Worm (Caenorhabditis elegans) whole organism, L1 larva: ENCODE measurements around the gene Y116A8A.4.
"Not testable (repeated sequence)": the region's sequence is repeated elsewhere in the genome, so short reads cannot be mapped to it uniquely, and the experiment has no call there.

Experiments
- C16A3.4 ChIP-seq: fragments of 150-350 bp; optimal IDR thresholded peaks from 2 replicates; lab custom pipeline; 2014; ENCODE audit warnings: missing biosample characterization, missing genetic modification characterization
- F16B12.6 ChIP-seq: fragments of 150-350 bp; optimal IDR thresholded peaks from 2 replicates; lab custom pipeline; 2014; ENCODE audit warnings: missing biosample characterization, missing genetic modification characterization
- ama-1 ChIP-seq: fragments of 150-350 bp; optimal IDR thresholded peaks from 2 replicates; lab custom pipeline; 2014
- ceh-8 ChIP-seq: fragments of 200-800 bp; sonication (Bioruptor generic); optimal IDR thresholded peaks from 2 replicates; lab custom pipeline; 2018; ENCODE audit warnings: mild to moderate bottlenecking, missing genetic modification characterization, moderate library complexity, missing compliant biosample characterization
- ceh-88 ChIP-seq: fragments of 200-800 bp; sonication (Bioruptor generic); IDR thresholded peaks from 2 replicates; pipeline ENCODE4 v1.3.6; 2022; ENCODE audit warnings: missing genetic modification characterization, missing compliant biosample characterization
- ces-1 ChIP-seq: fragments of 150-350 bp; optimal IDR thresholded peaks from 2 replicates; lab custom pipeline; 2014; ENCODE audit warnings: missing biosample characterization, missing genetic modification reagents, missing genetic modification characterization
- dpl-1 ChIP-seq, 3 experiments: fragments of 150-350 bp in 2 of 3; sonication (generic microtip) in 1 of 3; optimal IDR thresholded peaks; 2 replicates each; lab custom pipeline; 2014 to 2017; ENCODE audit warnings: missing biosample characterization in 3 of 3, missing genetic modification characterization in 3 of 3, missing genetic modification reagents in 3 of 3
- dsc-1 ChIP-seq: sonication (generic microtip); optimal IDR thresholded peaks from 2 replicates; lab custom pipeline; 2016; ENCODE audit warnings: mild to moderate bottlenecking, missing genetic modification characterization, missing compliant biosample characterization
- efl-1 ChIP-seq, 4 experiments: fragments of 150-350 bp; optimal IDR thresholded peaks in 3 of 4; peaks in 1 of 4; 1 replicate in 1 of 4; 2 replicates in 3 of 4; lab custom pipeline; 2014; ENCODE audit warnings: missing biosample characterization in 2 of 4, missing genetic modification characterization in 2 of 4, missing genetic modification reagents in 2 of 4
- fkh-4 ChIP-seq: sonication (generic microtip); optimal IDR thresholded peaks from 2 replicates; lab custom pipeline; 2016; ENCODE audit warnings: missing compliant biosample characterization, missing genetic modification characterization, borderline replicate concordance
- fkh-8 ChIP-seq: sonication (generic microtip); optimal IDR thresholded peaks from 2 replicates; lab custom pipeline; 2016; ENCODE audit warnings: mild to moderate bottlenecking, missing genetic modification characterization, missing compliant biosample characterization
- grh-1 ChIP-seq: fragments of 200-800 bp; sonication (Bioruptor generic); IDR thresholded peaks from 2 replicates; pipeline ENCODE4 v1.3.6; 2022; ENCODE audit warnings: missing genetic modification reagents, missing genetic modification characterization, missing compliant biosample characterization
- hlh-17 ChIP-seq: fragments of 200-800 bp; sonication (Bioruptor generic); optimal IDR thresholded peaks from 2 replicates; lab custom pipeline; 2018; ENCODE audit warnings: missing genetic modification characterization, mild to moderate bottlenecking, missing compliant biosample characterization, moderate library complexity, borderline replicate concordance
- hlh-4 ChIP-seq: sonication (generic microtip); optimal IDR thresholded peaks from 2 replicates; lab custom pipeline; 2016; ENCODE audit warnings: mild to moderate bottlenecking, missing genetic modification characterization, missing compliant biosample characterization
- isw-1 ChIP-seq: fragments of 200-800 bp; sonication (Bioruptor generic); IDR thresholded peaks from 2 replicates; pipeline ENCODE4 v1.3.6; 2022; ENCODE audit warnings: missing genetic modification characterization, missing compliant biosample characterization
- jun-1 ChIP-seq: fragments of 150-350 bp; optimal IDR thresholded peaks from 2 replicates; lab custom pipeline; 2014; ENCODE audit warnings: missing biosample characterization, missing genetic modification reagents, missing genetic modification characterization
- lin-14 ChIP-seq: fragments of 200-800 bp; sonication (Bioruptor generic); optimal IDR thresholded peaks from 2 replicates; lab custom pipeline; 2018; ENCODE audit warnings: mild to moderate bottlenecking, missing genetic modification characterization, moderate library complexity, missing compliant biosample characterization
- lin-35 ChIP-seq, 2 experiments: fragments of 150-350 bp; optimal IDR thresholded peaks; 2 replicates each; lab custom pipeline; 2014; ENCODE audit warnings: missing biosample characterization in 2 of 2, missing genetic modification characterization in 2 of 2, missing genetic modification reagents in 2 of 2
- lsy-2 ChIP-seq, 2 experiments: fragments of 150-350 bp; optimal IDR thresholded peaks; 2 replicates each; lab custom pipeline; 2014; ENCODE audit warnings: missing biosample characterization in 2 of 2, missing genetic modification characterization in 2 of 2
- mab-9 ChIP-seq: fragments of 200-800 bp; sonication (Bioruptor generic); IDR thresholded peaks from 2 replicates; pipeline ENCODE4 v1.3.6; 2022; ENCODE audit warnings: missing genetic modification reagents, missing genetic modification characterization, missing compliant biosample characterization
- nhr-19 ChIP-seq: fragments of 200-800 bp; sonication (Bioruptor generic); conservative IDR thresholded peaks from 2 replicates; pipeline ENCODE4 v1.3.6; 2022; ENCODE audit warnings: missing genetic modification characterization, missing compliant biosample characterization
- nhr-20 ChIP-seq: sonication (generic microtip); optimal IDR thresholded peaks from 2 replicates; lab custom pipeline; 2016; ENCODE audit warnings: mild to moderate bottlenecking, missing genetic modification characterization, missing compliant biosample characterization
- nhr-47 ChIP-seq: sonication (generic microtip); optimal IDR thresholded peaks from 2 replicates; lab custom pipeline; 2016; ENCODE audit warnings: mild to moderate bottlenecking, missing genetic modification characterization, moderate library complexity, missing compliant biosample characterization
- nhr-71 ChIP-seq: sonication (generic microtip); optimal IDR thresholded peaks from 2 replicates; lab custom pipeline; 2016; ENCODE audit warnings: mild to moderate bottlenecking, missing genetic modification characterization, moderate library complexity, missing compliant biosample characterization
- nhr-77 ChIP-seq: fragments of 150-350 bp; optimal IDR thresholded peaks from 2 replicates; lab custom pipeline; 2014; ENCODE audit warnings: missing biosample characterization, missing genetic modification characterization
- nhr-85 ChIP-seq: sonication (generic microtip); peaks from one replicate; lab custom pipeline; 2016; ENCODE audit warnings: missing genetic modification characterization, inconsistent platforms, missing compliant biosample characterization
- nhr-90 ChIP-seq: sonication (generic microtip); optimal IDR thresholded peaks from 2 replicates; lab custom pipeline; 2016; ENCODE audit warnings: mild to moderate bottlenecking, missing genetic modification characterization, missing compliant biosample characterization; ENCODE audit not compliant: poor library complexity
- pax-3 ChIP-seq: fragments of 200-800 bp; sonication (Bioruptor generic); optimal IDR thresholded peaks from 2 replicates; lab custom pipeline; 2018; ENCODE audit warnings: mild to moderate bottlenecking, missing genetic modification characterization, moderate library complexity, missing compliant biosample characterization
- pqm-1 ChIP-seq: sonication (generic microtip); optimal IDR thresholded peaks from 3 replicates; lab custom pipeline; 2017; ENCODE audit warnings: missing biosample characterization, missing genetic modification characterization
- rnt-1 ChIP-seq: sonication (generic microtip); optimal IDR thresholded peaks from 2 replicates; lab custom pipeline; 2016; ENCODE audit warnings: mild to moderate bottlenecking, missing genetic modification characterization, moderate library complexity, missing compliant biosample characterization
- snu-23 ChIP-seq: sonication (generic microtip); optimal IDR thresholded peaks from 2 replicates; lab custom pipeline; 2016; ENCODE audit warnings: missing genetic modification characterization, missing compliant biosample characterization
- sptf-1 ChIP-seq: fragments of 150-350 bp; optimal IDR thresholded peaks from 2 replicates; lab custom pipeline; 2014; ENCODE audit warnings: missing biosample characterization, missing genetic modification characterization
- swsn-7 ChIP-seq: sonication (generic microtip); optimal IDR thresholded peaks from 2 replicates; lab custom pipeline; 2016; ENCODE audit warnings: missing genetic modification characterization, missing compliant biosample characterization
- tbx-2 ChIP-seq: sonication (generic microtip); optimal IDR thresholded peaks from 2 replicates; lab custom pipeline; 2016; ENCODE audit warnings: missing genetic modification characterization, missing compliant biosample characterization
- unc-86 ChIP-seq: sonication (generic microtip); optimal IDR thresholded peaks from 2 replicates; lab custom pipeline; 2016; ENCODE audit warnings: missing genetic modification characterization, missing compliant biosample characterization
- unc-98 ChIP-seq: fragments of 200-800 bp; sonication (Bioruptor generic); IDR thresholded peaks from 2 replicates; pipeline ENCODE4 v1.3.6; 2022; ENCODE audit warnings: missing genetic modification characterization, missing compliant biosample characterization
- xbp-1 ChIP-seq: sonication (generic microtip); optimal IDR thresholded peaks from 2 replicates; lab custom pipeline; 2016; ENCODE audit warnings: missing genetic modification characterization, missing compliant biosample characterization

Gene Y116A8A.4

DNA sequence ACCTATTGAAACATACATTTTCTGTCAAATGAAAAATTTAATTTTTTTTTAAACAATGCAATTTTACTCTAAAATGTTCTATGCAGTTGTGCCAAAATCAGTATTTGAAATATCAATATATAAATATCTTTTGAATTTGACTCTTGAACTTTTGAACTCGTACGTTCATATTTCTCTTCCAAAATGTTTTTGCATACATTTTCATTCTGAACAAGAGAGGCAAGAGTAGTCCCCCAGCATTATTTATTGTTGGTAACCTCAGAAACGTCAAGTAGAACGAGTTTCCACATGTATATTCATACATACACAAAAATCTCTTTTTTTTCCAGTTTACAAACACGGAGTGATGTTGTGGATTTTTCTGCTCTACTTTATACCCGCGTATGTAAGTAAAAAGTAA, 8.7 kb downstream of the Y116A8A.4 start, which contains the start of gene clec-194:
clec-194 (plus strand) TSS at position 301 of the 400 bp plus-strand sequence.
- TF ChIP-seq fkh-8 (tag; lab: Kevin White, UChicago) (no peak), jun-1 (tag; lab: Kevin White, UChicago) (no peak), nhr-20 (tag; lab: Kevin White, UChicago) (no peak), ces-1 (GFP tag; lab: Kevin White, UChicago) (no peak), hlh-4 (no peak), sptf-1 (tag; lab: Kevin White, UChicago) (no peak), hlh-17 (no peak), lin-35 (GFP tag; optimal IDR thresholded peaks at IDR 0.05; lab: Kevin White, UChicago) (no peak), nhr-90 (tag; lab: Kevin White, UChicago) (no peak), pqm-1 (tag; lab: Kevin White, UChicago) (no peak), ama-1 (lab: Kevin White, UChicago) (no peak), efl-1 (optimal IDR thresholded peaks at IDR 0.05; lab: Kevin White, UChicago) (no peak), efl-1 (GFP tag; optimal IDR thresholded peaks at IDR 0.05 in 1 of 2; lab: Kevin White, UChicago) (no peak), ceh-8 (GFP tag; lab: Kevin White, UChicago) (no peak), C16A3.4 (no peak), mab-9 (GFP tag; lab: Robert Waterston, UW) (no peak)

DNA sequence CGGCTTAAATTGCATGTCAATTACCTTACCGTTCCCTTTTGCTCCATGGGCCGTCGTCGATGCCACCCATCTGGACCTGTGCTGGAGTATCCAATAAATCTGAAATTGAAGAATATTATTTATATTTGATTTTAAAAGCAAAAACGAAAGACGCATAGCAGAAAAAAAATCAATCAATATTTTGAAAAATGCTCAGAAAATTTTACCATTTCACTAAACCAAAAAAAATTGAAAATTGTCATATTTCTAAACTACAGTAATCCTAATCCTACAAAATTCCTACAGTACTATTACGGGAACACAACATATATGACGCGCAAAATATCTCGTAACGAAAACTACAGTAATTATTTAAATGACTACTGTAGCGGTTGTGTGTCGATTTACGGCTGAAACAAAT, 20.2 kb downstream of the Y116A8A.4 start, which contains the start of gene Y116A8A.150:
Y116A8A.150 (minus strand) TSS at position 101 of the 400 bp plus-strand sequence.
- TF ChIP-seq lin-35 (GFP tag; optimal IDR thresholded peaks at IDR 0.05; lab: Kevin White, UChicago); nhr-77 (tag; lab: Kevin White, UChicago); sptf-1 (tag; lab: Kevin White, UChicago): not testable (repeated sequence)

DNA sequence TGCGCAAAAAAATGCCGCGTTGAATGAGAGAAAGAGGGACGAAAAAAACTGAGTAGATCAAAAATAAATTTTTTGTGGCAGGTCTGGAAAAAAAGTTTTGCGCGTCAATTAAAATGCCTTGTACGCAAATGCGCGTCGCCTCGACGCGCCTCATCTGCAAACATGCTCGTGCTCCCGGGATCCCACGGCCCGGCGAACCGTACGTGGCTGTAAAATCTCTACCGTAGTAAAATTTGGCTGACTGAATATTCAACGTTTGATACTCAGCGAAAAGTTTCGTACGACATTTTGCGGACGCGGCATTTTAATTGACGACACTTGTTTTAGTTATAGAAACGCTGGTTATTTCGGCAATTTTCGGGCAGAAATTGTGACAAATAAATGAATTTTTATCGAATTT, 22.7 kb downstream of the Y116A8A.4 start:
- peak; percentile 0 to 49 for TF ChIP-seq lin-35 (GFP tag; optimal IDR thresholded peaks at IDR 0.05; lab: Kevin White, UChicago)
- peak; percentile 71 for TF ChIP-seq F16B12.6 (tag; lab: Kevin White, UChicago)
- TF ChIP-seq isw-1 (GFP tag; lab: Robert Waterston, UW): peak; percentile 94
- peak; percentile 94 for TF ChIP-seq ceh-88 (GFP tag; lab: Robert Waterston, UW)
- TF ChIP-seq grh-1 (GFP tag; lab: Robert Waterston, UW): peak; percentile 95
- TF ChIP-seq nhr-47 (tag; lab: Kevin White, UChicago): peak; percentile 74
- peak; percentile 56 for TF ChIP-seq rnt-1
- TF ChIP-seq dpl-1 (GFP tag; optimal IDR thresholded peaks at IDR 0.05; lab: Kevin White, UChicago): peak in 2 of 3 experiments; percentile 23 to 29
- peak; percentile 36 for TF ChIP-seq nhr-90 (tag; lab: Kevin White, UChicago)
- peak; percentile 53 for TF ChIP-seq xbp-1 (tag; lab: Kevin White, UChicago)
- peak; percentile 42 for TF ChIP-seq tbx-2 (tag; lab: Kevin White, UChicago)
- peak; percentile 48 for TF ChIP-seq nhr-20 (tag; lab: Kevin White, UChicago)
- peak; percentile 53 for TF ChIP-seq nhr-85 (tag; lab: Kevin White, UChicago)
- peak; percentile 39 for TF ChIP-seq dsc-1 (tag; lab: Kevin White, UChicago)
- TF ChIP-seq lin-14 (GFP tag; lab: Kevin White, UChicago): peak; percentile 50
- peak; percentile 84 for TF ChIP-seq unc-98 (GFP tag; lab: Robert Waterston, UW)
- peak; percentile 35 for TF ChIP-seq fkh-8 (tag; lab: Kevin White, UChicago)
- TF ChIP-seq pax-3 (tag; lab: Kevin White, UChicago): peak; percentile 41
- peak; percentile 58 for TF ChIP-seq swsn-7 (tag; lab: Kevin White, UChicago)
- TF ChIP-seq lsy-2 (tag; optimal IDR thresholded peaks at IDR 0.05; lab: Kevin White, UChicago): peak; percentile 63 to 76
- TF ChIP-seq nhr-71: peak; percentile 76
- TF ChIP-seq nhr-19 (GFP tag; lab: Robert Waterston, UW): peak; percentile 98
- TF ChIP-seq mab-9 (GFP tag; lab: Robert Waterston, UW): peak; percentile 91
- peak; percentile 29 for TF ChIP-seq snu-23 (GFP tag; lab: Kevin White, UChicago)
- peak; percentile 27 for TF ChIP-seq unc-86 (tag; lab: Kevin White, UChicago)
- TF ChIP-seq efl-1 (optimal IDR thresholded peaks at IDR 0.05; lab: Kevin White, UChicago): peak; percentile 53 to 60
- TF ChIP-seq efl-1 (GFP tag; optimal IDR thresholded peaks at IDR 0.05 in 1 of 2; lab: Kevin White, UChicago): peak; percentile 14 to 96
- TF ChIP-seq fkh-4 (tag; lab: Kevin White, UChicago): peak; percentile 8
